Worm (Caenorhabditis elegans) whole organism, L2 larva: ENCODE data around the gene apc-11.

ENCODE experiments used
- Y55F3AM.14 ChIP-seq: fragments of 200-800 bp; sonication (Bioruptor generic); optimal IDR thresholded peaks from 2 replicates; lab custom pipeline; 2018; ENCODE audit warnings: mild to moderate bottlenecking, missing genetic modification characterization, missing compliant biosample characterization
- egl-27 ChIP-seq: sonication (generic microtip); optimal IDR thresholded peaks from 3 replicates; lab custom pipeline; 2017; ENCODE audit warnings: missing biosample characterization, missing genetic modification reagents, missing genetic modification characterization
- fos-1 ChIP-seq: fragments of 150-350 bp; optimal IDR thresholded peaks from 2 replicates; lab custom pipeline; 2014; ENCODE audit warnings: missing biosample characterization, missing genetic modification characterization
- lin-11 ChIP-seq: fragments of 150-350 bp; sonication (generic microtip); optimal IDR thresholded peaks from 2 replicates; lab custom pipeline; 2014; ENCODE audit warnings: missing biosample characterization, missing genetic modification characterization, inconsistent platforms, mixed read lengths
- nhr-237 ChIP-seq: fragments of 150-350 bp; optimal IDR thresholded peaks from 2 replicates; lab custom pipeline; 2014; ENCODE audit warnings: missing biosample characterization, missing genetic modification characterization

- TF ChIP-seq egl-27 (tag; lab: Kevin White, UChicago) (no peak), nhr-237 (no peak), Y55F3AM.14 (GFP tag; lab: Kevin White, UChicago) (no peak), fos-1 (tag; lab: Kevin White, UChicago) (no peak), lin-11 (tag; lab: Kevin White, UChicago) (no peak)
These were observed 26.2 kb downstream of the apc-11 start, which contains the start of gene mlcd-1 for ce11 chrIII:4568030-4568429.
